Worm (Caenorhabditis elegans) whole organism, late embryonic: ENCODE measurements around the gene suex-1.

Experiments used
- T23F11.4 ChIP-seq: fragments of 200-800 bp; sonication (Bioruptor generic); optimal IDR thresholded peaks from 2 replicates; lab custom pipeline; 2018; ENCODE audit warnings: mild to moderate bottlenecking, missing genetic modification characterization, missing compliant biosample characterization
- mec-3 ChIP-seq: sonication (generic microtip); optimal IDR thresholded peaks from 2 replicates; lab custom pipeline; 2016; ENCODE audit warnings: borderline replicate concordance, missing genetic modification characterization, missing compliant biosample characterization
- sox-2 ChIP-seq: fragments of 200-800 bp; sonication (Bioruptor generic); IDR thresholded peaks from 2 replicates; pipeline ENCODE4 v1.3.6; 2022; ENCODE audit warnings: missing genetic modification reagents, missing genetic modification characterization, missing compliant biosample characterization
- sox-4 ChIP-seq: sonication (generic microtip); optimal IDR thresholded peaks from 2 replicates; lab custom pipeline; 2017; ENCODE audit warnings: mild to moderate bottlenecking, missing genetic modification characterization, inconsistent platforms, missing compliant biosample characterization
- ttx-3 ChIP-seq: sonication (generic microtip); optimal IDR thresholded peaks from 2 replicates; lab custom pipeline; 2016; ENCODE audit warnings: missing genetic modification reagents, missing genetic modification characterization, missing compliant biosample characterization
- zip-5 ChIP-seq: sonication (generic microtip); optimal IDR thresholded peaks from 2 replicates; lab custom pipeline; 2016; ENCODE audit warnings: missing genetic modification characterization, missing compliant biosample characterization

DNA sequence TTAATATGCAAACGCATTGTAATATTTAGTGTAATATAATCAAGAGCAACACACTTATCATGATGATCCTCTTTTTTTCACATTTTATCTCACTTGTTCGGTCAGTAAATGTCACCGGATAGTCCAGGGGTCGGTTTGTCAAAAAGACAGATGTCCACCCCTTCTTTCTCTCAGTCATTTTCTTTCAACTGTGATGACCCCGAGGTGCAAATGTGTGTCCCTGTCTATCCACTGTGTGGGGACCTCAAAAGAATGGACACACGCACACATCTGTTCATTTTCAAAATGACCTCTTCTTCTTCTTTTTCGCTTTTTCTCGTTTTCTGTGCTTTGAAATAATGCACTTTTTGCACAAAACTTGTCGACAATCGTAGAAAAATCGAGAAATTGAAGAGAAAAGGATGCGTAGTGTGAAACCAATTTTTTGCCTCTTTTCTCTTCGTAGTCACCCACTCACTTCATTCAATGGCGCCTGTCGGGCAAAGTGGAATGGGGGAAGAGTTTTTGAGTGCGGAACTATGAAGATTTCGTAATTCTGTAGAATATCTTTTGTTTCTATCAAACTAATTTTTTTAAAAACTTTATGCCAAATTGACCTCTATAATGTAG, 34.3 kb downstream of the suex-1 start:
- TF ChIP-seq sox-4 (tag; lab: Kevin White, UChicago): no peak
- no peak for TF ChIP-seq sox-2 (GFP tag; lab: Robert Waterston, UW)
- TF ChIP-seq ttx-3 (tag; lab: Kevin White, UChicago): no peak
- TF ChIP-seq zip-5 (tag; lab: Kevin White, UChicago): no peak
- TF ChIP-seq mec-3 (tag; lab: Kevin White, UChicago): no peak
- TF ChIP-seq T23F11.4 (GFP tag; lab: Kevin White, UChicago): no peak
